Worm (Caenorhabditis elegans) whole organism, mixed stage, embryonic: Measurements from ENCODE around the gene R10E8.3.

ENCODE experiments used
- M03D4.4 ChIP-seq: sonication (generic microtip); optimal IDR thresholded peaks from 2 replicates; lab custom pipeline; 2017; ENCODE audit warnings: mild to moderate bottlenecking, missing genetic modification characterization, missing compliant biosample characterization
- bed-3 ChIP-seq: fragments of 200-800 bp; sonication (Bioruptor generic); optimal IDR thresholded peaks from 3 replicates; lab custom pipeline; 2018; ENCODE audit warnings: mild to moderate bottlenecking, missing genetic modification characterization, moderate library complexity, missing compliant biosample characterization
- blmp-1 ChIP-seq: fragments of 150-350 bp; optimal IDR thresholded peaks from 2 replicates; lab custom pipeline; 2014; ENCODE audit warnings: missing biosample characterization, missing genetic modification characterization
- ceh-39 ChIP-seq: fragments of 150-350 bp; optimal IDR thresholded peaks from 2 replicates; lab custom pipeline; 2014; ENCODE audit warnings: missing biosample characterization, missing genetic modification characterization
- ceh-43 ChIP-seq: fragments of 200-800 bp; sonication (Bioruptor generic); optimal IDR thresholded peaks from 2 replicates; lab custom pipeline; 2018; ENCODE audit warnings: mild to moderate bottlenecking, missing genetic modification characterization, moderate library complexity, missing compliant biosample characterization
- ces-1 ChIP-seq: fragments of 150-350 bp; optimal IDR thresholded peaks from 2 replicates; lab custom pipeline; 2014; ENCODE audit warnings: missing biosample characterization, missing genetic modification reagents, missing genetic modification characterization
- cnd-1 ChIP-seq: fragments of 200-800 bp; sonication (Bioruptor generic); optimal IDR thresholded peaks from 2 replicates; lab custom pipeline; 2018; ENCODE audit warnings: mild to moderate bottlenecking, missing genetic modification characterization, missing compliant biosample characterization
- elt-1 ChIP-seq: sonication (generic microtip); optimal IDR thresholded peaks from 2 replicates; lab custom pipeline; 2017; ENCODE audit warnings: missing genetic modification characterization, mild to moderate bottlenecking, missing compliant biosample characterization, antibody characterized with exemption, moderate library complexity, borderline replicate concordance; ENCODE audit not compliant: insufficient read depth
- elt-3 ChIP-seq: fragments of 150-350 bp; optimal IDR thresholded peaks from 2 replicates; lab custom pipeline; 2014; ENCODE audit warnings: missing biosample characterization, missing genetic modification characterization
- flh-1 ChIP-seq: fragments of 200-800 bp; sonication (Bioruptor generic); optimal IDR thresholded peaks from 2 replicates; lab custom pipeline; 2018; ENCODE audit warnings: mild to moderate bottlenecking, missing genetic modification characterization, moderate library complexity, missing compliant biosample characterization
- ham-2 ChIP-seq: fragments of 200-800 bp; sonication (Bioruptor generic); optimal IDR thresholded peaks from 2 replicates; lab custom pipeline; 2018; ENCODE audit warnings: mild to moderate bottlenecking, missing genetic modification characterization, missing compliant biosample characterization
- lin-32 ChIP-seq: fragments of 200-800 bp; sonication (Bioruptor generic); optimal IDR thresholded peaks from 2 replicates; lab custom pipeline; 2018; ENCODE audit warnings: mild to moderate bottlenecking, missing genetic modification characterization, missing compliant biosample characterization
- lsy-2 ChIP-seq: fragments of 150-350 bp; optimal IDR thresholded peaks from 2 replicates; lab custom pipeline; 2014; ENCODE audit warnings: missing biosample characterization, missing genetic modification characterization
- mab-5 ChIP-seq: fragments of 150-350 bp; optimal IDR thresholded peaks from 2 replicates; lab custom pipeline; 2014; ENCODE audit warnings: missing biosample characterization, missing genetic modification characterization
- mls-2 ChIP-seq: sonication (generic microtip); optimal IDR thresholded peaks from 2 replicates; lab custom pipeline; 2016; ENCODE audit warnings: mild to moderate bottlenecking, missing genetic modification characterization, moderate library complexity, missing compliant biosample characterization
- nhr-2 ChIP-seq: fragments of 150-350 bp; optimal IDR thresholded peaks from 2 replicates; lab custom pipeline; 2014; ENCODE audit warnings: missing biosample characterization, missing genetic modification characterization
- nhr-237 ChIP-seq: fragments of 150-350 bp; optimal IDR thresholded peaks from 2 replicates; lab custom pipeline; 2014; ENCODE audit warnings: missing biosample characterization, missing genetic modification characterization
- nhr-28 ChIP-seq: fragments of 150-350 bp; optimal IDR thresholded peaks from 2 replicates; lab custom pipeline; 2014; ENCODE audit warnings: missing biosample characterization, missing genetic modification characterization
- nhr-76 ChIP-seq: sonication (generic microtip); optimal IDR thresholded peaks from 2 replicates; lab custom pipeline; 2017; ENCODE audit warnings: missing biosample characterization, missing genetic modification characterization
- pha-4 ChIP-seq: fragments of 150-350 bp; optimal IDR thresholded peaks from 2 replicates; lab custom pipeline; 2018; ENCODE audit warnings: missing biosample characterization, missing genetic modification reagents, missing genetic modification characterization
- sem-2 ChIP-seq: fragments of 200-800 bp; sonication (Bioruptor generic); optimal IDR thresholded peaks from 2 replicates; lab custom pipeline; 2018; ENCODE audit warnings: mild to moderate bottlenecking, missing genetic modification characterization, missing compliant biosample characterization
- snpc-4 ChIP-seq: fragments of 150-350 bp; optimal IDR thresholded peaks from 2 replicates; lab custom pipeline; 2014; ENCODE audit warnings: missing biosample characterization, missing genetic modification characterization
- sptf-1 ChIP-seq: sonication (generic microtip); optimal IDR thresholded peaks from 2 replicates; lab custom pipeline; 2017; ENCODE audit warnings: mild to moderate bottlenecking, missing genetic modification characterization, moderate library complexity, missing compliant biosample characterization
- tbx-8 ChIP-seq: fragments of 200-800 bp; sonication (Bioruptor generic); optimal IDR thresholded peaks from 2 replicates; lab custom pipeline; 2018; ENCODE audit warnings: mild to moderate bottlenecking, missing genetic modification characterization, moderate library complexity, missing compliant biosample characterization
- unc-120 ChIP-seq: sonication (generic microtip); optimal IDR thresholded peaks from 2 replicates; lab custom pipeline; 2017; ENCODE audit warnings: missing genetic modification characterization, missing compliant biosample characterization; ENCODE audit not compliant: poor library complexity, severe bottlenecking
- unc-39 ChIP-seq: fragments of 150-350 bp; optimal IDR thresholded peaks from 2 replicates; lab custom pipeline; 2014; ENCODE audit warnings: missing biosample characterization, missing genetic modification characterization
- unc-62 ChIP-seq: fragments of 150-350 bp; optimal IDR thresholded peaks from 2 replicates; lab custom pipeline; 2014; ENCODE audit warnings: missing biosample characterization, missing genetic modification reagents, missing genetic modification characterization
- zip-8 ChIP-seq: fragments of 150-350 bp; optimal IDR thresholded peaks from 2 replicates; lab custom pipeline; 2014; ENCODE audit warnings: missing biosample characterization, missing genetic modification characterization
- ztf-11 ChIP-seq: fragments of 150-350 bp; optimal IDR thresholded peaks from 2 replicates; lab custom pipeline; 2014; ENCODE audit warnings: missing biosample characterization, missing genetic modification characterization

R10E8.3 gene

ce11 chrV:18266238-18266637, 29.7 kb upstream of the R10E8.3 start, which contains the start of gene R10E8.6:
Gene R10E8.6 (minus strand): TSS chrV:18266391.
- TF ChIP-seq lsy-2 (tag; lab: Kevin White, UChicago) (no peak), cnd-1 (tag; lab: Kevin White, UChicago) (no peak), nhr-2 (tag; lab: Kevin White, UChicago) (no peak), elt-1 (tag; lab: Kevin White, UChicago) (no peak), flh-1 (GFP tag; lab: Kevin White, UChicago) (no peak), mab-5 (tag; lab: Kevin White, UChicago) (no peak), nhr-76 (tag; lab: Kevin White, UChicago) (no peak), ces-1 (GFP tag; lab: Kevin White, UChicago) (no peak), sem-2 (GFP tag; lab: Kevin White, UChicago) (no peak), pha-4 (tag; lab: Kevin White, UChicago) (no peak)

- no peak for TF ChIP-seq elt-3
- no peak for TF ChIP-seq bed-3 (GFP tag; lab: Kevin White, UChicago)
- no peak for TF ChIP-seq tbx-8 (GFP tag; lab: Kevin White, UChicago)
- TF ChIP-seq nhr-2 (tag; lab: Kevin White, UChicago): no peak
- no peak for TF ChIP-seq nhr-28
- TF ChIP-seq ham-2 (GFP tag; lab: Kevin White, UChicago): no peak
- no peak for TF ChIP-seq snpc-4 (tag; lab: Kevin White, UChicago)
- TF ChIP-seq nhr-237: no peak
- no peak for TF ChIP-seq ceh-43 (GFP tag; lab: Kevin White, UChicago)
- TF ChIP-seq nhr-76 (tag; lab: Kevin White, UChicago): no peak
- no peak for TF ChIP-seq mls-2
- no peak for TF ChIP-seq pha-4 (tag; lab: Kevin White, UChicago)
Measured at ce11 chrV:18265514-18265913, 28.9 kb upstream of the R10E8.3 start.

ce11 chrV:18254483-18254882, 17.9 kb upstream of the R10E8.3 start, which contains the start of gene R10E8.5:
Gene R10E8.5 (plus strand): TSS chrV:18254783.
- no peak for TF ChIP-seq zip-8 (tag; lab: Kevin White, UChicago)
- no peak for TF ChIP-seq mab-5 (tag; lab: Kevin White, UChicago)
- TF ChIP-seq sptf-1 (tag; lab: Kevin White, UChicago): no peak
- TF ChIP-seq unc-39: no peak
- no peak for TF ChIP-seq unc-62 (GFP tag; lab: Kevin White, UChicago)
- TF ChIP-seq ceh-39 (tag; lab: Kevin White, UChicago): no peak
- TF ChIP-seq sem-2 (GFP tag; lab: Kevin White, UChicago): no peak
- no peak for TF ChIP-seq pha-4 (tag; lab: Kevin White, UChicago)
- TF ChIP-seq mls-2: no peak
- TF ChIP-seq ham-2 (GFP tag; lab: Kevin White, UChicago): no peak

ce11 chrV:18253494-18253893, 16.9 kb upstream of the R10E8.3 start, which contains the start of gene R10E8.2:
Gene R10E8.2 (plus strand): TSS chrV:18253794.
- TF ChIP-seq ceh-39 (tag; lab: Kevin White, UChicago): no peak
- TF ChIP-seq blmp-1 (tag; lab: Kevin White, UChicago): no peak
- no peak for TF ChIP-seq lsy-2 (tag; lab: Kevin White, UChicago)
- no peak for TF ChIP-seq ceh-43 (GFP tag; lab: Kevin White, UChicago)
- no peak for TF ChIP-seq unc-39

ce11 chrV:18252239-18252638, 15.7 kb upstream of the R10E8.3 start, which contains the start of gene R10E8.1:
Gene R10E8.1 (minus strand): TSS chrV:18252416.
- TF ChIP-seq elt-1 (tag; lab: Kevin White, UChicago): no peak
- TF ChIP-seq unc-39: no peak
- no peak for TF ChIP-seq zip-8 (tag; lab: Kevin White, UChicago)
- no peak for TF ChIP-seq unc-120 (tag; lab: Kevin White, UChicago)

ce11 chrV:18246077-18246476, 9.5 kb upstream of the R10E8.3 start:
- TF ChIP-seq lin-32 (GFP tag; lab: Kevin White, UChicago) (no peak), lsy-2 (tag; lab: Kevin White, UChicago) (no peak), blmp-1 (tag; lab: Kevin White, UChicago) (no peak), ztf-11 (tag; lab: Kevin White, UChicago) (no peak), zip-8 (tag; lab: Kevin White, UChicago) (no peak), M03D4.4 (tag; lab: Kevin White, UChicago) (no peak), nhr-76 (tag; lab: Kevin White, UChicago) (no peak), unc-62 (GFP tag; lab: Kevin White, UChicago) (no peak)
